Fruit fly (Drosophila melanogaster) whole organism, pupa: ENCODE data around the gene Ubc6.
A peak's percentile ranks its signal among the peaks of the same experiment; 100 is the strongest.

Experiments used
- CG10348 ChIP-seq: fragments of 200-800 bp; sonication (Bioruptor generic); IDR thresholded peaks from 2 replicates; pipeline ENCODE4 v1.3.6; 2022; ENCODE audit warnings: missing biosample characterization, missing genetic modification characterization
- CG12605 ChIP-seq: fragments of 200-800 bp; sonication (Bioruptor generic); IDR thresholded peaks from 2 replicates; pipeline ENCODE4 v1.3.6; 2022; ENCODE audit warnings: missing biosample characterization, missing genetic modification characterization
- CG13204 ChIP-seq: fragments of 200-800 bp; sonication (Bioruptor generic); optimal IDR thresholded peaks from 2 replicates; lab custom pipeline; 2018; ENCODE audit warnings: missing biosample characterization, mild to moderate bottlenecking, missing genetic modification characterization, moderate library complexity
- CG14655 ChIP-seq: fragments of 200-800 bp; sonication (Bioruptor generic); optimal IDR thresholded peaks from 3 replicates; lab custom pipeline; 2017; ENCODE audit warnings: mild to moderate bottlenecking, missing biosample characterization, missing genetic modification reagents, missing genetic modification characterization
- CG15710 ChIP-seq: fragments of 200-800 bp; sonication (Bioruptor generic); optimal IDR thresholded peaks from 2 replicates; lab custom pipeline; 2018; ENCODE audit warnings: missing biosample characterization, mild to moderate bottlenecking, missing genetic modification characterization, moderate library complexity
- CG17806 ChIP-seq: fragments of 200-800 bp; sonication (Bioruptor generic); optimal IDR thresholded peaks from 2 replicates; lab custom pipeline; 2018; ENCODE audit warnings: missing biosample characterization, mild to moderate bottlenecking, missing genetic modification characterization, moderate library complexity
- CG32121 ChIP-seq: fragments of 200-800 bp; sonication (Bioruptor generic); IDR thresholded peaks from 2 replicates; pipeline ENCODE4 v1.3.6; 2022; ENCODE audit warnings: missing biosample characterization, missing genetic modification characterization
- CG34367 ChIP-seq: fragments of 200-800 bp; sonication (Bioruptor generic); optimal IDR thresholded peaks from 2 replicates; lab custom pipeline; 2018; ENCODE audit warnings: missing biosample characterization, mild to moderate bottlenecking, missing genetic modification characterization
- CG4496 ChIP-seq: fragments of 200-800 bp; sonication (Bioruptor generic); IDR thresholded peaks from 3 replicates; pipeline ENCODE4 v1.3.6; 2022; ENCODE audit warnings: missing biosample characterization, missing genetic modification characterization
- CG8159 ChIP-seq: fragments of 200-800 bp; sonication (Bioruptor generic); optimal IDR thresholded peaks from 3 replicates; lab custom pipeline; 2018; ENCODE audit warnings: missing biosample characterization, mild to moderate bottlenecking, missing genetic modification characterization, moderate library complexity
- CG8301 ChIP-seq: fragments of 200-800 bp; sonication (Bioruptor generic); optimal IDR thresholded peaks from 2 replicates; lab custom pipeline; 2018; ENCODE audit warnings: missing biosample characterization, mild to moderate bottlenecking, missing genetic modification characterization
- CG9948 ChIP-seq: fragments of 200-800 bp; sonication (Bioruptor generic); optimal IDR thresholded peaks from 2 replicates; lab custom pipeline; 2018; ENCODE audit warnings: missing biosample characterization, mild to moderate bottlenecking, missing genetic modification characterization, moderate library complexity
- D1 ChIP-seq: fragments of 200-800 bp; sonication (Bioruptor generic); optimal IDR thresholded peaks from 2 replicates; lab custom pipeline; 2018; ENCODE audit warnings: missing biosample characterization, mild to moderate bottlenecking, missing genetic modification characterization, moderate library complexity
- EcR ChIP-seq: fragments of 200-800 bp; sonication (Bioruptor generic); optimal IDR thresholded peaks from 3 replicates; lab custom pipeline; 2019; ENCODE audit warnings: missing biosample characterization, missing genetic modification characterization, mild to moderate bottlenecking, moderate library complexity, missing genetic modification reagents
- Ets98B ChIP-seq: fragments of 200-800 bp; sonication (Bioruptor generic); IDR thresholded peaks from 2 replicates; pipeline ENCODE4 v1.3.6; 2022; ENCODE audit warnings: missing biosample characterization, missing genetic modification characterization
- Pif1A ChIP-seq: fragments of 200-800 bp; sonication (Bioruptor generic); optimal IDR thresholded peaks from 3 replicates; lab custom pipeline; 2016; ENCODE audit warnings: missing biosample characterization, missing genetic modification characterization
- Snoo ChIP-seq: fragments of 200-800 bp; sonication (Bioruptor generic); optimal IDR thresholded peaks from 3 replicates; lab custom pipeline; 2017; ENCODE audit warnings: missing biosample characterization, mild to moderate bottlenecking, missing genetic modification characterization, inconsistent platforms
- fd96Ca ChIP-seq: fragments of 200-800 bp; sonication (Bioruptor generic); IDR thresholded peaks from 3 replicates; pipeline ENCODE4 v1.3.6; 2022; ENCODE audit warnings: missing biosample characterization, missing genetic modification characterization
- gl ChIP-seq: fragments of 200-800 bp; sonication (Bioruptor generic); optimal IDR thresholded peaks from 2 replicates; lab custom pipeline; 2018; ENCODE audit warnings: missing biosample characterization, mild to moderate bottlenecking, missing genetic modification characterization
- rn ChIP-seq: fragments of 200-800 bp; sonication (Bioruptor generic); IDR thresholded peaks from 2 replicates; pipeline ENCODE4 v1.3.6; 2022; ENCODE audit warnings: missing biosample characterization, missing genetic modification characterization

Gene Ubc6

dm6 chr3R:4994659-4995058 is 42.2 kb upstream of the Ubc6 start:
- TF ChIP-seq CG9948, result no peak
- no peak for TF ChIP-seq CG15710 (tag; lab: Kevin White, UChicago)
- TF ChIP-seq CG8301 (tag; lab: Kevin White, UChicago), result no peak
- no peak for TF ChIP-seq Snoo (tag; lab: Kevin White, UChicago)
- no peak for TF ChIP-seq CG14655 (GFP tag; lab: Kevin White, UChicago)
- TF ChIP-seq CG13204 (GFP tag; lab: Kevin White, UChicago), result no peak
- no peak for TF ChIP-seq CG34367 (tag; lab: Kevin White, UChicago)

- no peak for TF ChIP-seq CG12605 (GFP tag; lab: Robert Waterston, UW)
- peak; percentile 39 for TF ChIP-seq EcR
Measured at dm6 chr3R:4993385-4993784, 40.9 kb upstream of the Ubc6 start.

- TF ChIP-seq gl (no peak), CG8159 (tag; lab: Kevin White, UChicago) (no peak), EcR (no peak), CG9948 (no peak), CG17806 (no peak), CG12605 (GFP tag; lab: Robert Waterston, UW) (no peak), Snoo (tag; lab: Kevin White, UChicago) (peak; percentile 1), CG15710 (tag; lab: Kevin White, UChicago) (no peak)
- TF ChIP-seq, all 21 proteins: peak for 1
Measured at dm6 chr3R:4992227-4992737, 39.8 kb upstream of the Ubc6 start.

dm6 chr3R:4989150-4990017 is 36.9 kb upstream of the Ubc6 start:
- TF ChIP-seq CG13204 (GFP tag; lab: Kevin White, UChicago) (no peak), CG15710 (tag; lab: Kevin White, UChicago) (peak; percentile 18), CG32121 (GFP tag; lab: Robert Waterston, UW) (no peak), CG10348 (GFP tag; lab: Robert Waterston, UW) (no peak), CG12605 (GFP tag; lab: Robert Waterston, UW) (no peak), CG4496 (GFP tag; lab: Robert Waterston, UW) (no peak), CG34367 (tag; lab: Kevin White, UChicago) (no peak), Ets98B (GFP tag; lab: Robert Waterston, UW) (no peak), CG17806 (no peak), Snoo (tag; lab: Kevin White, UChicago) (peak; percentile 41), CG8159 (tag; lab: Kevin White, UChicago) (peak; percentile 59), Pif1A (GFP tag; lab: Kevin White, UChicago) (peak; percentile 17), rn (GFP tag; lab: Robert Waterston, UW) (no peak), EcR (no peak), fd96Ca (no peak), CG14655 (GFP tag; lab: Kevin White, UChicago) (peak; percentile 18)

- TF ChIP-seq Ets98B (GFP tag; lab: Robert Waterston, UW) (no peak), CG13204 (GFP tag; lab: Kevin White, UChicago) (no peak), CG32121 (GFP tag; lab: Robert Waterston, UW) (no peak), CG8159 (tag; lab: Kevin White, UChicago) (no peak), Snoo (tag; lab: Kevin White, UChicago) (no peak), CG14655 (GFP tag; lab: Kevin White, UChicago) (no peak), CG12605 (GFP tag; lab: Robert Waterston, UW) (no peak), CG17806 (no peak), rn (GFP tag; lab: Robert Waterston, UW) (no peak), D1 (tag; lab: Kevin White, UChicago) (no peak)
- TF ChIP-seq, all 21 proteins: peak for 0
Measured at dm6 chr3R:4987408-4987807, 34.9 kb upstream of the Ubc6 start.

- 0 out of 3 replicates have a peak, but pooled peaks have one; percentile 13 for TF ChIP-seq CG4496 (GFP tag; lab: Robert Waterston, UW)
- TF ChIP-seq CG15710 (tag; lab: Kevin White, UChicago), result no peak
Measured at dm6 chr3R:4986666-4987065, 34.2 kb upstream of the Ubc6 start.

dm6 chr3R:4984688-4985087 is 32.2 kb upstream of the Ubc6 start:
- no peak for TF ChIP-seq CG8301 (tag; lab: Kevin White, UChicago)
- TF ChIP-seq CG32121 (GFP tag; lab: Robert Waterston, UW), result 0 out of 2 replicates have a peak, but pooled peaks have one; percentile 24
- 0 out of 3 replicates have a peak, but pooled peaks have one; percentile 18 for TF ChIP-seq CG4496 (GFP tag; lab: Robert Waterston, UW)
